Fruit fly (Drosophila melanogaster): Measurements from ENCODE around the gene SkpA.

Gene SkpA

DNA sequence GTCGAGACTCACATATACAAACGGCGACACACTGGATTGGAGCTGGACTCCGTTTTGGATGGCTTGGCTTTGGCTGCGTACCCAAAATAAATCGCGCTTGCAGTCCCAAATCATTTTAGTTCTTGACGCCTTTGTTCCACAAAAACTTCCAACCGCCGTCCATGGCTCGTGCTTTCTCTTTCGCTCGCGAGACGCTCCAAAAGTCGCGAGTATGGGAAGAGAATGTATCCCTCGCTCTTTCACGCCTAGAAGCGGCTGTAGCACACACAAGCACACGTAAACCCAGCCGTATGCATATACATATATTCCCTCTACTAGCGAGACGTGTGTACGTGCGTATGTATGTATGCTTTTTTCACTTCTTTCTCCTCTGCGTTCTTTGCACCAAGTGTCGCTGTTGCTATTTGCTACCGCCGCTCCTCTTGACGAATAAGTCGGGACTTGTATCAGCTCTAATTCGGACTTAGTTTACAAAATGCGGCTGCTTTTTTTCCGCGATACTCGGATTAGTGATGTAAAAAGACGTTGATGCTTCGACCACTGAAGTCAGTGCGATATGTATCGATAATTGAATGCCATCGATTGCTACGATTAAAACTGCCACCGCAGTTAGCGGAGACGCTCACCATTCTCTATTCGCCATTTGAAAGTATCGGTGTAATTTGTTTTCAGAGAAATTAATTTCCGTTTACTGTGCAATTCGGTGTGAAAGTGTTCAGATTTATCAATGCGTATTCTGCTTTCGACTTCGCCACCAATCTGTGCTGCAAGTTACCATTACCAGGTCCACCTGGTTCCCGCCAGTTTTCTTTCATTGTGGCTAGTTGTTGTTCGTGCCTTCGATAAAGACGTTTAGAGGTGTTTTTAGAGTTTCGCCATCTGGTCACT lies at the start of gene SkpA, which contains the start of gene Hmt4-20:
SkpA (plus strand) TSS at position 623 of the 888 bp plus-strand sequence.
Hmt4-20 (minus strand) TSS at position 542 of the 888 bp plus-strand sequence.
- peak; percentile 16 for TF ChIP-seq CG17801 (GFP tag; optimal IDR thresholded peaks at IDR 0.05; ENCODE audit: partially characterized antibody)

DNA sequence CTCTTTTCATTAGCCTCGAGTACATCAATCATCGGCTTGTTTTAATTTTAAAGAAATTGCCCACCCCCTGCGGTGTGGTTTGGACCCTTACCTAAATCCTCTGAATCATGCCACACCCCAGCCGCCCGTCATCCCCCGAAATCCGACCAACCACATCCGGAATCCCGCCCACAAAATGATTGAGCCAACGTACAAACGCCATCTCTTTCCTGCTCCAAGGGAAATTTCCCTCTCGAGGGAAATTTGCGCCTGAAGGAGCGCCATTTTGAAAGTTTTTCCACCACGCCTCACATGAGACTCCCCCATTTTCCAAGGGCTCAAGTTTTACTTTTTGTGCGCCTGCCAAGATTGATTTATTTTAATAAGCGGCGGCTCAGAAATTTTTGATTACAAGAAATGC lies 45.9 kb upstream of the SkpA start:
- TF ChIP-seq CG17801 (GFP tag; optimal IDR thresholded peaks at IDR 0.05; ENCODE audit: partially characterized antibody), result no peak

DNA sequence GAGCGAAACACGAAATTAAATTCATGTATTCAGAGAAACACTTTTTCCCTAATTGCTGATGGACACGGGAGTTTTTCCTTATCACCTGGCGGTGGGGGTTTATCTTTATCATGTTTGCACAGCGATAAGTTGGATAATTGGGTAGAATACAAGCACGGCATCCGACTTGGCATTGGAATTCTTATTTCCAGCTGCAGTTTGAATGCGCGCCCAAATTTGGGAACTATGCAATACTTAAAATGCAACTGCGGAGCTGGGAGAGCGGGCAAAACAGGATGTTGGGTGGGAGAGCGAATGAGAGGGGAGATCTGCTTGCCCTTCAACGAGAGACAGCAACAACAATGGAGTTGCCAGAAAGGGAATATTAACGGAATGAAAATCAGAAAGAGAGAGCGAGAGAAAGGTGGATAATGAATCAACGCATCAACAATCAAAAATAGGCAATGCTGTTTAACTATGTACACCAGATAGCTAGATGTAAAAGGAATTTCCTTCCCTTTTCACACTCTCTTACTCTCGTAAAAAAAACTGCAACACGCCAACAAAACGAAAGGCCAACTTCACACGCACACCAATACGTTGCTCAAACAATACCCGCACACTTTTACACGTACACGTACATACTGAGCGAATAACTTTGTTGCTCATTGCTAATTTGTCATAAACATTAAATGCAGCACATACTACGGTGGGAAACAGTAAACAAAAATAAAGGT lies 39.0 kb upstream of the SkpA start:
- no peak for TF ChIP-seq CG17801 (GFP tag; optimal IDR thresholded peaks at IDR 0.05; ENCODE audit: partially characterized antibody)

DNA sequence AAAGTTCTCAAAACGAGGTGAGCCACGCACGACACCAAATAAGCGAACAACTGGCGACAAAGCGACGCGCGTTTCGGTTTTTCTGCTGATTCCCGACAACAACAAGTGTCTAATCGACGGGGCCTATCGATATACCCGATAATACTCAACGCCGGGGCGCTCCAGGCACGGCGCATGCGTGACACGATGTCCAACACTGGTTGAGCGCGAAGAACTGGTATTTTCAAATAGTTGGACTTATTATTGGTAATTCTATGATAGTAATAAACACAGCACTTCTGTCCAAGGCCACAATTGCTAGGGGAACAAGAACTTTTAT lies 38.5 kb upstream of the SkpA start:
- TF ChIP-seq CG17801 (GFP tag; optimal IDR thresholded peaks at IDR 0.05; ENCODE audit: partially characterized antibody), result no peak

DNA sequence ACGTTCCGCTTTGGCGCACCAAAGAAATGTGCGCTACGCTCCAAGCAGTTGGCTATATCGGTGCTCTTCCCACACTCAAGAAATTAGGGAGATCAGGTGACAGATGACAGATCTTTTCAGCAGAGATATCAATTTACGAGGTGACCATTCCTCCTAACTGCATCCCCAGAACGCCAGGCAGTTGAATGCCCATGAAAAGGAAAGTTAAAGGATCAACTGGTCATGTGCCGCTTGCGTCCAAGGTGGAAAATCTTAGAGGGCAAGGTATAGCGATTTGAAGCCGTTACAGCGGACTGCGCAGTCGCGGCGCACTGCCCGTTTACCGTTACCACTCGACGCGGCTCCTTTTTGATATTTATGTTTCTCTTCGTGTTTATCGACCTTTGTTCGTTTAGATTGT lies 37.3 kb upstream of the SkpA start:
- TF ChIP-seq CG17801 (GFP tag; optimal IDR thresholded peaks at IDR 0.05; ENCODE audit: partially characterized antibody), result peak; percentile 48

DNA sequence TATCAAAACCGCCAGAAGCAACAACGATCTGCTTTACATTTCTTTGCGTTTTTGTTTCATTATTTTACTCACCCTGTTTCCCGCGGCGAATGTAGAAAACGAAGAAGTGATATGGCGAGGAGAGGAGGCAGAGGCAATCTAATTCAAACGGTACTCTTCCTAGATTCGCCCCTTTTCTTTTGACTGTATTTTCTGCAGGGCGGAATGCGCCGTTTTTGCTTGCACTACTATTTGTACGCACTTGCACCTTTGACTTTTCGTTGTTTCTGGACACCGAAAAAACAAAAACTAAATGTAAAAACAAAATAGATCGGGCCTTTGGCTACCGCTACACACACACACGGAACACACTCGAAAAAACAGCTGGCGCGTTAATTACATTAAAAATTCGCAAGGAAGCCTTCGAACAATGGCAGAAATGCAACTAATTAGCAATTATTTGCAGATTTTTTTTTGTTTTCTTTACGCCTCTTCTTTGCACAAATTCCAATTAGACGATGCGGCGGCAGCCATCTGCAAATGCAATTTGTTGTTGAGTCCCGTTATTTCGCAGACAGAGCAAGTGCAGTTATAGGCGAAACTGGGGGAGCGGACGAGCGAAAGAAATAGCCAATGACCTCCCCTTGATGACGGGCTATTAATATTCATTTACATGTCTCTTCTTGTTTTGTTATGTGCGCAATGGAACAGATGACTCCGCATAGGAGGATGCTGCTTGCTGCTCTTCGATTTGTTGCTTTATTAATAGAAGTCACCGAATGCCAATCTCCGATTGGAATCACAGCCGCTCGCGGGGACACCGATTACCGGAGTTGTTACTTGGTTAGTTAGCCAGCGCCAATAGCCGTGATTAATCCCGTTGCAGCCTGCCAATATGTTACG lies 36.5 kb upstream of the SkpA start:
- no peak for TF ChIP-seq CG17801 (GFP tag; optimal IDR thresholded peaks at IDR 0.05; ENCODE audit: partially characterized antibody)

DNA sequence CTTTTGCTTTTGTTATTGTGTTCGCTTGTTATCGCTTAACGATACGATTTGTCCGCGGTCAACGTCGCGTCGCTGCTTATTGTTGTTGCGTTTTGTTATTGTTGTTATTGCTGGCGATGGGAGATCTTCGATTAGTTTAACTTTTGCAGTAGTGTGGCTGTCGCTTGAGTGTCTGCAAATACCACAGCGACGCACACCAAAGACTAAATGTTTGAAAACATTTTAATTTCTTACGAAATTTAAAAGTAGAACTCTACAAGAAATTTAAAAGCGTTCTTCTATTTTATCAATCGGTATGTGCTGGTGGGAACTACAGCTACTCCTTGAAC lies 35.8 kb upstream of the SkpA start, which contains the start of gene spdi:
spdi (minus strand) TSS at position 94 of the 329 bp plus-strand sequence.
- no peak for TF ChIP-seq CG17801 (GFP tag; optimal IDR thresholded peaks at IDR 0.05; ENCODE audit: partially characterized antibody)

DNA sequence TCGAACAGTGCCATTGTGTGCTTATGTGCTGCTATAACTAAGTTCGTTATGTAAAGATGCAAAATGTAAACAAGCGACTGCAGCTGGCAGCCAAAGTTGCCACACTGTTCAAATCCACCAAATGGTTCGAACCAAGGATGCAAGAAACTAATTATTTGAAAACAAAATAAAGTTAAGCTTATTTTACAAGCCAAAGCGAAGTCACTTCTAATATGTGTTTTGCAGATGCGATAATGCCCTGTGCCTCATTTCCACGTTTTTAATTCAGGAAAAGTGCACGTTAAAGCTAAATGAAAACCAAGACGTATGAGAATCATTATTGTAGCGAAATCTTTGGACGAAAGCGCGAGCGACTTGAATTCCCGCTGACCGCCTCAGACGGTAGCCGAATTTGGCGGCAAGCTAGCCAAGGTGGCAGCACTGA lies 34.8 kb upstream of the SkpA start, which contains the start of the genes CG13365 and Vsp37A:
CG13365 (minus strand) TSS at position 84 of the 424 bp plus-strand sequence.
Vsp37A (plus strand) TSS at position 399 of the 424 bp plus-strand sequence.
- peak; percentile 5 for TF ChIP-seq CG17801 (GFP tag; optimal IDR thresholded peaks at IDR 0.05; ENCODE audit: partially characterized antibody)

DNA sequence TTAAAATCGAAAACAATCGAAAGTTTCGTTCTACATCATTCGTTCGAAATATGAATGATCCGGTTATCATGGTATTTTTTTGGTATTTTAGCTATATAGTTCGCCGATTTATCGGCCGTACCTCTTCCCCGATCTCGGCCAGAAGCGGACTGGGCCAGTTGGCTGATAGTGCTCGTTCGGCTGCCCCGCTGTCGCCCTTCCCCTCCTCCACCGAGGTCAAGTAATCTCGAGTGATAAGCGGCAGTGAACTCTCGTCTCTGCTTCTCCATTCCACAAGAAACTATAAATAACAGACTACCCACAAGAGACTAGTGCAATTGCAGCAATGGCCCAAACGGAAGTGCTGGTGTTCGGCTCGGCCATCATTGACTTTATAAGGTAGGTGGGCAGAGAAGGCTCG lies 32.6 kb upstream of the SkpA start, which contains the start of gene CG13369:
CG13369 (plus strand) TSS at position 112 of the 400 bp plus-strand sequence.
- TF ChIP-seq CG17801 (GFP tag; optimal IDR thresholded peaks at IDR 0.05; ENCODE audit: partially characterized antibody), result no peak

DNA sequence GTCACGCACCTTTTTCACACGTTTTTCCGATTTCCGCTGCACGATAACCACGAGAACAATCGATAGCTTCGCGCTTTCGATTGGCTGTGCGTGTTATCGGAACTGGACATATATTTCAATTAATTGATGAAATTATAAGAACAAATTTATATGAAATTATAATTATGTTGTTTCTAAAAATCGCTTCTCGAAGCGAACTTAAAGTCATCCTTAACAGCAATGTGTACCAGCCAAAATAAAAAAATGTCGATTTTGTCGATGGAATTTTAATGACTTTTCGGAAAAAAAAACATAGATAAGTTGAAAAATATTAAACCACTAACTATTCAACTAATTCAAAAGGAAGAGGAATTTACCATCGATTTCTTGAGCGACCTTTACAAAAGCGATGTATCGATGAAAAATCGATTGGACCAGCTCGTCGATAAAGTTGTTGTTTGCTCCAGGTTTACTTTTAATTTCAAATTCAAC lies 30.7 kb upstream of the SkpA start, which contains the start of the genes CG13364 and Hinfp:
CG13364 (minus strand) TSS at position 47 of the 471 bp plus-strand sequence.
Hinfp (plus strand) TSS at position 386 of the 471 bp plus-strand sequence.
- TF ChIP-seq CG17801 (GFP tag; optimal IDR thresholded peaks at IDR 0.05; ENCODE audit: partially characterized antibody), result peak; percentile 37

DNA sequence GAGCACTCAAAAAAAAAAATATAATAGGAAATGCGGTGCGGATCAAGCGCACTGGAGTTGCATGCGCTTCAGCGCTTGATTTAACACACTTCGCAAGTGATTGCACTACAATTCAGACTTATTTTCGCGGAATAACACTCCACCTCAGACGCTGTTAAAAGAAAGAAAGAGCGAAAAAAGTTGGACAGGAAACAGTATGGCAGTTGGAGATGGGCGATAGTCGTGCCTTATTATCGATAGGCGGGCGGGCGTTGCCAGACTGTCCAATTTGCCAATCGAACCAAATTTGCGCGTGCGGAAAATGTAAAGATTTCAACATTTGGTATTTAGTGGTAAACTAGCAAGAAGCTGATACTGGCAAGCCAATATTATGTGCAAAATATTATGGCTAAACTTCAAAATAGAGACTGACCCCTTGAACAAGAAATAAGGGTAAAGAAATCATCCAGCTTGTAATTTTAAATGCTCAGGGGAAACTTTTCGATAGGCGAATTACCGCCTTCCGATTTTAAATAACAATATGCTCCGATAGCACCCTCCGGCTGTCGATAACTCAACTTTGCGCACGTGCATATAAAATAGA lies 26.6 kb upstream of the SkpA start, which contains the start of the genes RpL36 and Mybbp1A:
RpL36 (minus strand) TSS at position 245 of the 583 bp plus-strand sequence.
Mybbp1A (plus strand) TSS at position 535 of the 583 bp plus-strand sequence.
- peak; percentile 49 for TF ChIP-seq CG17801 (GFP tag; optimal IDR thresholded peaks at IDR 0.05; ENCODE audit: partially characterized antibody)

DNA sequence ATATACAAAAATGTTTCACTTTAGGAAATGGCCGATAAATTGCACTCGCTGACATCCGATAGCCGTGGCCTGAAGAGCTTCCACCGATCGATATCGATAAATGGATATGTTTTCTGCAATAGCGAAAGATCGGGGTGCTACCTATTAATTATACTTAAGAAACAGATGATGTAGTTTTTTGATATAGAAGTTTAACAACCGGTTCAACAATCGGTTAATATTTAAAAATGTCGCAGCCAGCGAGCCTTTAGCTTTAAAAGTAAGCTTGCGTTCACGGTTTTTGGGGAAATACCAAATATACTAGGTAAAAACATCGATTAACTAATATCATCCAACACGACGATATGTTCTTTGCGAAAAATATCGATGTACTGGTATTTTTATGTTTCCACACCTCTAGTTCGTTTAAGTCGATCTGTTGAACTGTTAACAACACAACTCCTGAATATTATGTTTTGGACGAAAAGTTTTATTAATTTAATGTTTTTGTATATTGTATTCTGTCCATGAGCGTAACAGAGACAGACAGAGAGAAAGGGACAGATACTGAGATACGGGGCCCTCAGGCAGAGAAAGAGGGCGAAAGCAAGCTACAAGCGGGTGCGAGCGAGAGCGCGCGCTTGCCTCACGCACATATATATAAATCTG lies 20.3 kb upstream of the SkpA start, which contains the start of gene Dredd:
Dredd (minus strand) TSS at position 51 of the 648 bp plus-strand sequence.
- peak; percentile 55 for TF ChIP-seq CG17801 (GFP tag; optimal IDR thresholded peaks at IDR 0.05; ENCODE audit: partially characterized antibody)
